In the genomic region with DNA sequence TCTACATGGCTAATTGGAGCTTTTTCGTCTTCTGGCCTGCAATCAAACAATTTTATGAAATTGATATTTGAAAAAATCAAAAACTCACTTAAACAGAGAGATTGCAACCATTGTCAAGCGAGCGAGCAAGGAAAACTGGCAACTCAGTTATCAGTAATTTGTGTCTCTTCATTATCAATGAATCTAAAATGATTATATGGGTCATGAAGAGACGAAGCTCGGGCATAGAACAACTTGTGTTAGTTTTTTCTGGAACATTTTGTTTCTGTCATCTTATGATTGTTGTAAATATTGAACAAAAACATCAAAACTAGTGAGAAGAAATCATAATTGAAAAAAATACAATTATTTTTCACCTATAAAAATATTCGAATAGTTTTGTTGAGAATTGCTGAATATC, we compare ENCODE assay signal across 6 worm cellular contexts.
A peak's percentile ranks its signal among the peaks of the same experiment; 100 is the strongest.
TF ChIP-seq lines count a peak whose summit lies in the region.

Gene R07E3.1 (minus strand): TSS at position 176 of the 400 bp plus-strand sequence.

TF ChIP-seq in whole organism, L1 larva, 84 proteins besides CTCF, POLR2A, EP300 and RAD21:
- TF ChIP-seq elt-2 (tag; optimal IDR thresholded peaks at IDR 0.05; lab: Kevin White, UChicago) (peak; percentile 73), nhr-12 (tag; optimal IDR thresholded peaks at IDR 0.05; lab: Kevin White, UChicago) (no peak)

TF ChIP-seq in whole organism, L2 larva, 48 proteins besides CTCF, POLR2A, EP300 and RAD21:
- peak; percentile 59 for TF ChIP-seq fos-1 (tag; optimal IDR thresholded peaks at IDR 0.05; lab: Kevin White, UChicago)
- TF ChIP-seq gmeb-1 (tag; optimal IDR thresholded peaks at IDR 0.05; lab: Kevin White, UChicago): peak; percentile 10
- TF ChIP-seq ZK546.5 (tag; optimal IDR thresholded peaks at IDR 0.05; lab: Kevin White, UChicago): no peak

TF ChIP-seq in whole organism, L3 larva, 47 proteins besides CTCF, POLR2A, EP300 and RAD21:
- TF ChIP-seq elt-2 (tag; optimal IDR thresholded peaks at IDR 0.05; lab: Kevin White, UChicago) (peak; percentile 87), nhr-11 (tag; optimal IDR thresholded peaks at IDR 0.05; lab: Kevin White, UChicago) (no peak), jun-1 (tag; optimal IDR thresholded peaks at IDR 0.05; lab: Kevin White, UChicago) (no peak), daf-12 (tag; optimal IDR thresholded peaks at IDR 0.05; lab: Kevin White, UChicago) (no peak), pha-4 (tag; optimal IDR thresholded peaks at IDR 0.05; lab: Kevin White, UChicago) (peak; percentile 59), pqm-1 (tag; optimal IDR thresholded peaks at IDR 0.05; lab: Kevin White, UChicago) (peak; percentile 79)

TF ChIP-seq in whole organism, L4 larva, 104 proteins besides CTCF, POLR2A, EP300 and RAD21:
- TF ChIP-seq daf-16 (GFP tag; optimal IDR thresholded peaks at IDR 0.05; lab: Kevin White, UChicago): no peak
- TF ChIP-seq daf-16 (tag; optimal IDR thresholded peaks at IDR 0.05; lab: Kevin White, UChicago): peak; percentile 88
- peak; percentile 9 for TF ChIP-seq nhr-77 (tag; optimal IDR thresholded peaks at IDR 0.05; lab: Kevin White, UChicago)
- TF ChIP-seq arid-1 (GFP tag; conservative IDR thresholded peaks at IDR 0.05; lab: Robert Waterston, UW): no peak
- no peak for TF ChIP-seq tra-1 (GFP tag; IDR thresholded peaks at IDR 0.05; lab: Robert Waterston, UW)
- TF ChIP-seq hlh-30 (tag; optimal IDR thresholded peaks at IDR 0.05; lab: Kevin White, UChicago; ENCODE audit: insufficient read depth): peak; percentile 43
- no peak for TF ChIP-seq unc-62 (GFP tag; optimal IDR thresholded peaks at IDR 0.05 in 1 of 2; lab: Kevin White, UChicago)
- TF ChIP-seq unc-62 (tag; optimal IDR thresholded peaks at IDR 0.05; lab: Kevin White, UChicago): no peak
- peak; percentile 41; the same call in 1 of the 2 replicates for TF ChIP-seq php-3 (GFP tag; IDR thresholded peaks at IDR 0.05; lab: Robert Waterston, UW)
- peak; percentile 71 for TF ChIP-seq dve-1 (tag; optimal IDR thresholded peaks at IDR 0.05; lab: Kevin White, UChicago; ENCODE audit: insufficient read depth)
- TF ChIP-seq dmd-6 (GFP tag; IDR thresholded peaks at IDR 0.05; lab: Robert Waterston, UW): peak; percentile 57
- peak; percentile 69 for TF ChIP-seq ztf-7 (tag; optimal IDR thresholded peaks at IDR 0.05; lab: Kevin White, UChicago)
- TF ChIP-seq pqm-1 (tag; optimal IDR thresholded peaks at IDR 0.05; lab: Kevin White, UChicago): peak; percentile 49
- TF ChIP-seq nhr-28 (tag; optimal IDR thresholded peaks at IDR 0.05; lab: Kevin White, UChicago): peak; percentile 53
- peak; percentile 49 for TF ChIP-seq hlh-11 (tag; optimal IDR thresholded peaks at IDR 0.05; lab: Kevin White, UChicago)
- no peak for TF ChIP-seq daf-8 (GFP tag; IDR thresholded peaks at IDR 0.05; lab: Robert Waterston, UW)

TF ChIP-seq in whole organism, late embryonic, 69 proteins besides CTCF, POLR2A, EP300 and RAD21:
- peak; percentile 67 for TF ChIP-seq elt-2 (tag; optimal IDR thresholded peaks at IDR 0.05; lab: Kevin White, UChicago)
- no peak for TF ChIP-seq mec-3 (tag; optimal IDR thresholded peaks at IDR 0.05; lab: Kevin White, UChicago; ENCODE audit: borderline replicate concordance)
- TF ChIP-seq pax-1 (tag; optimal IDR thresholded peaks at IDR 0.05; lab: Kevin White, UChicago): no peak
- TF ChIP-seq ceh-2 (tag; optimal IDR thresholded peaks at IDR 0.05; lab: Kevin White, UChicago): no peak
- no peak for TF ChIP-seq pha-4 (tag; optimal IDR thresholded peaks at IDR 0.05; lab: Kevin White, UChicago)

TF ChIP-seq in whole organism, young adult, 124 proteins besides CTCF, POLR2A, EP300 and RAD21:
- TF ChIP-seq F55B11.4 (tag; optimal IDR thresholded peaks at IDR 0.05; lab: Kevin White, UChicago; ENCODE audit: borderline replicate concordance, insufficient read depth) (no peak), lin-54 (GFP tag; optimal IDR thresholded peaks at IDR 0.05; lab: Kevin White, UChicago) (no peak), nhr-80 (tag; optimal IDR thresholded peaks at IDR 0.05; lab: Kevin White, UChicago) (peak; percentile 57), cebp-1 (GFP tag; IDR thresholded peaks at IDR 0.05; lab: Robert Waterston, UW) (0 out of 2 replicates have a peak, but pooled peaks have one; percentile 15), cebp-1 (tag; optimal IDR thresholded peaks at IDR 0.05; lab: Kevin White, UChicago) (no peak), ceh-91 (GFP tag; IDR thresholded peaks at IDR 0.05; lab: Robert Waterston, UW) (no peak)
